Worm (Caenorhabditis elegans) whole organism, young adult: ENCODE results near the gene tbc-14.

ENCODE experiments used
- B0261.1 ChIP-seq: sonication (generic microtip); optimal IDR thresholded peaks from 2 replicates; lab custom pipeline; 2016; ENCODE audit warnings: mild to moderate bottlenecking, missing genetic modification characterization, moderate library complexity, missing compliant biosample characterization
- C06A6.2 ChIP-seq: fragments of 200-800 bp; sonication (Bioruptor generic); conservative IDR thresholded peaks from 2 replicates; pipeline ENCODE4 v1.3.6; 2022; ENCODE audit warnings: missing genetic modification characterization, missing compliant biosample characterization
- F10E7.11 ChIP-seq: sonication (generic microtip); optimal IDR thresholded peaks from 2 replicates; lab custom pipeline; 2017; ENCODE audit warnings: mild to moderate bottlenecking, missing genetic modification characterization, moderate library complexity, missing compliant biosample characterization
- dpl-1 ChIP-seq: fragments of 150-350 bp; optimal IDR thresholded peaks from 2 replicates; lab custom pipeline; 2014; ENCODE audit warnings: missing biosample characterization, missing genetic modification reagents, missing genetic modification characterization

DNA sequence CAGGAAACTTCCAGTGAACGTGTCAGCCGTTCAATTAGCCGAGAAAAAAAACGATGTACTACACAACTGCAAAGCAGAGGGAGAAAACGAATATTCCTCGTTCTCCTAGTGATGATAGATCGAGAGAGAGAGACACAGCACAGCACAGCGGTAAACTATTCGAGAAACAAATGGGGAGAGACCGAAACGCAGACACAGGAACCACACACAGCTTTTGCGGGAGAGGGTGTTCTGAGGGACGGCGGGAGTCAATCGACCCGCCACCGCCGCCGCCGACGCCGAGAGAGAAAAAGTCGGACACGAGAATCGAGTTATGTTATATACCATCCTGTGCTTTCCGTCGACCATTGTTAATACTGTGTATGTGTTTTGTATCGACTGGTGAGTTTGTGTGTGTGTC lies 9.2 kb upstream of the tbc-14 start:
- TF ChIP-seq dpl-1 (GFP tag; lab: Kevin White, UChicago) (no peak), F10E7.11 (tag; lab: Kevin White, UChicago) (no peak), B0261.1 (no peak), C06A6.2 (GFP tag; lab: Robert Waterston, UW) (no peak)
